Worm (Caenorhabditis elegans): Measurements from ENCODE around the gene srh-179.
A peak's percentile ranks its signal among the peaks of the same experiment; 100 is the strongest.

Gene srh-179

ce11 chrV:18511847-18512246 lies 35.7 kb downstream of the srh-179 start:
- TF ChIP-seq tbx-8 (GFP tag; optimal IDR thresholded peaks at IDR 0.05) (no peak), unc-39 (tag; optimal IDR thresholded peaks at IDR 0.05) (peak; percentile 85)

- TF ChIP-seq nhr-12 (tag; optimal IDR thresholded peaks at IDR 0.05) (no peak), lin-13 (tag; optimal IDR thresholded peaks at IDR 0.05) (no peak), hlh-1 (tag; optimal IDR thresholded peaks at IDR 0.05) (no peak), nhr-76 (tag; optimal IDR thresholded peaks at IDR 0.05) (no peak), cnd-1 (tag; optimal IDR thresholded peaks at IDR 0.05) (no peak), mep-1 (tag; optimal IDR thresholded peaks at IDR 0.05) (no peak), unc-62 (GFP tag; optimal IDR thresholded peaks at IDR 0.05) (no peak), mls-2 (tag; optimal IDR thresholded peaks at IDR 0.05) (no peak), ceh-39 (tag; optimal IDR thresholded peaks at IDR 0.05) (no peak), pha-4 (tag; optimal IDR thresholded peaks at IDR 0.05) (no peak), sptf-1 (tag; optimal IDR thresholded peaks at IDR 0.05) (no peak), ceh-43 (GFP tag; optimal IDR thresholded peaks at IDR 0.05) (no peak), tbx-8 (GFP tag; optimal IDR thresholded peaks at IDR 0.05) (no peak), mab-5 (tag; optimal IDR thresholded peaks at IDR 0.05) (no peak), ceh-83 (GFP tag; optimal IDR thresholded peaks at IDR 0.05) (no peak), nhr-28 (tag; optimal IDR thresholded peaks at IDR 0.05) (no peak), unc-120 (tag; optimal IDR thresholded peaks at IDR 0.05; ENCODE audit: poor library complexity, severe bottlenecking) (no peak), drap-1 (GFP tag; optimal IDR thresholded peaks at IDR 0.05) (no peak), lin-32 (GFP tag; optimal IDR thresholded peaks at IDR 0.05) (no peak)
Observed at ce11 chrV:18516496-18516895, 40.3 kb downstream of the srh-179 start, which contains the start of gene hmit-1.1. Gene hmit-1.1 (plus strand): TSS chrV:18516789.

ce11 chrV:18524460-18524859 lies 48.3 kb downstream of the srh-179 start, which contains the start of gene hmit-1.2:
Gene hmit-1.2 (plus strand): TSS chrV:18524760.
- TF ChIP-seq nhr-28 (tag; optimal IDR thresholded peaks at IDR 0.05) (no peak), flh-1 (GFP tag; optimal IDR thresholded peaks at IDR 0.05) (no peak), ham-2 (GFP tag; optimal IDR thresholded peaks at IDR 0.05) (no peak), nhr-2 (tag; optimal IDR thresholded peaks at IDR 0.05) (no peak), elt-1 (tag; optimal IDR thresholded peaks at IDR 0.05; ENCODE audit: borderline replicate concordance, insufficient read depth) (no peak), mep-1 (tag; optimal IDR thresholded peaks at IDR 0.05) (no peak), sem-2 (GFP tag; optimal IDR thresholded peaks at IDR 0.05) (no peak), bed-3 (GFP tag; optimal IDR thresholded peaks at IDR 0.05) (no peak), ztf-11 (tag; optimal IDR thresholded peaks at IDR 0.05) (no peak)

Measured in whole organism, mixed stage, embryonic.